Worm (Caenorhabditis elegans) whole organism, L2 larva: ENCODE measurements around the gene npr-7.

Experiments
- C34F6.9 ChIP-seq: fragments of 150-350 bp; optimal IDR thresholded peaks from 2 replicates; lab custom pipeline; 2014; ENCODE audit warnings: missing biosample characterization, missing genetic modification characterization
- F13H6.1 ChIP-seq: sonication (generic microtip); optimal IDR thresholded peaks from 2 replicates; lab custom pipeline; 2016; ENCODE audit warnings: missing genetic modification characterization, missing compliant biosample characterization
- Y55F3AM.14 ChIP-seq: fragments of 200-800 bp; sonication (Bioruptor generic); optimal IDR thresholded peaks from 2 replicates; lab custom pipeline; 2018; ENCODE audit warnings: mild to moderate bottlenecking, missing genetic modification characterization, missing compliant biosample characterization
- alr-1 ChIP-seq: fragments of 150-350 bp; optimal IDR thresholded peaks from 2 replicates; lab custom pipeline; 2014; ENCODE audit warnings: missing biosample characterization, missing genetic modification characterization
- aly-2 ChIP-seq: fragments of 150-350 bp; optimal IDR thresholded peaks from 2 replicates; lab custom pipeline; 2014; ENCODE audit warnings: missing biosample characterization, missing genetic modification characterization
- ama-1 ChIP-seq: fragments of 150-350 bp; optimal IDR thresholded peaks from 2 replicates; lab custom pipeline; 2018; ENCODE audit warnings: inconsistent platforms
- blmp-1 ChIP-seq: sonication (generic microtip); optimal IDR thresholded peaks from 2 replicates; lab custom pipeline; 2017; ENCODE audit warnings: missing genetic modification characterization, mild to moderate bottlenecking, missing compliant biosample characterization, antibody characterized with exemption, moderate library complexity; ENCODE audit not compliant: insufficient read depth
- ceh-16 ChIP-seq: fragments of 150-350 bp; optimal IDR thresholded peaks from 2 replicates; lab custom pipeline; 2014; ENCODE audit warnings: missing biosample characterization, missing genetic modification characterization
- ceh-82 ChIP-seq: fragments of 150-350 bp; optimal IDR thresholded peaks from 2 replicates; lab custom pipeline; 2014; ENCODE audit warnings: missing biosample characterization, missing genetic modification characterization
- dmd-4 ChIP-seq: sonication (generic microtip); optimal IDR thresholded peaks from 2 replicates; lab custom pipeline; 2017; ENCODE audit warnings: missing biosample characterization, missing genetic modification characterization
- egl-27 ChIP-seq: sonication (generic microtip); optimal IDR thresholded peaks from 3 replicates; lab custom pipeline; 2017; ENCODE audit warnings: missing biosample characterization, missing genetic modification reagents, missing genetic modification characterization
- elt-1 ChIP-seq: fragments of 150-350 bp; optimal IDR thresholded peaks from 2 replicates; lab custom pipeline; 2014; ENCODE audit warnings: missing biosample characterization, missing genetic modification characterization
- elt-3 ChIP-seq: sonication (generic microtip); optimal IDR thresholded peaks from 2 replicates; lab custom pipeline; 2017; ENCODE audit warnings: missing biosample characterization, missing genetic modification characterization
- fos-1 ChIP-seq: fragments of 150-350 bp; optimal IDR thresholded peaks from 2 replicates; lab custom pipeline; 2014; ENCODE audit warnings: missing biosample characterization, missing genetic modification characterization
- gmeb-1 ChIP-seq: fragments of 150-350 bp; optimal IDR thresholded peaks from 2 replicates; lab custom pipeline; 2014; ENCODE audit warnings: missing biosample characterization, missing genetic modification characterization
- lin-11 ChIP-seq: fragments of 150-350 bp; sonication (generic microtip); optimal IDR thresholded peaks from 2 replicates; lab custom pipeline; 2014; ENCODE audit warnings: missing biosample characterization, missing genetic modification characterization, inconsistent platforms, mixed read lengths
- lin-39 ChIP-seq: fragments of 150-350 bp; optimal IDR thresholded peaks from 2 replicates; lab custom pipeline; 2014; ENCODE audit warnings: missing biosample characterization, missing genetic modification reagents, missing genetic modification characterization
- lsy-2 ChIP-seq, 2 experiments: fragments of 150-350 bp in 1 of 2; sonication (generic microtip) in 1 of 2; optimal IDR thresholded peaks; 2 replicates each; lab custom pipeline; 2014 to 2017; ENCODE audit warnings: missing biosample characterization in 2 of 2, missing genetic modification characterization in 2 of 2
- mab-5 ChIP-seq: fragments of 150-350 bp; optimal IDR thresholded peaks from 2 replicates; lab custom pipeline; 2014; ENCODE audit warnings: missing biosample characterization, missing genetic modification characterization
- nhr-10 ChIP-seq: sonication (generic microtip); optimal IDR thresholded peaks from 2 replicates; lab custom pipeline; 2017; ENCODE audit warnings: missing biosample characterization, missing genetic modification characterization
- nhr-11 ChIP-seq: fragments of 150-350 bp; optimal IDR thresholded peaks from 2 replicates; lab custom pipeline; 2014; ENCODE audit warnings: missing biosample characterization, missing genetic modification characterization
- nhr-12 ChIP-seq: fragments of 150-350 bp; optimal IDR thresholded peaks from 2 replicates; lab custom pipeline; 2014; ENCODE audit warnings: missing biosample characterization, missing genetic modification characterization
- nhr-129 ChIP-seq: fragments of 150-350 bp; optimal IDR thresholded peaks from 2 replicates; lab custom pipeline; 2014; ENCODE audit warnings: missing biosample characterization, missing genetic modification characterization
- nhr-21 ChIP-seq: fragments of 150-350 bp; optimal IDR thresholded peaks from 2 replicates; lab custom pipeline; 2014; ENCODE audit warnings: missing biosample characterization, missing genetic modification characterization
- nhr-23 ChIP-seq: fragments of 150-350 bp; optimal IDR thresholded peaks from 2 replicates; lab custom pipeline; 2014; ENCODE audit warnings: missing biosample characterization, missing genetic modification reagents, missing genetic modification characterization
- nhr-237 ChIP-seq: fragments of 150-350 bp; optimal IDR thresholded peaks from 2 replicates; lab custom pipeline; 2014; ENCODE audit warnings: missing biosample characterization, missing genetic modification characterization
- nhr-25 ChIP-seq: fragments of 150-350 bp; sonication (generic microtip); optimal IDR thresholded peaks from 3 replicates; lab custom pipeline; 2014; ENCODE audit warnings: missing biosample characterization, missing genetic modification characterization
- nhr-77 ChIP-seq: fragments of 150-350 bp; optimal IDR thresholded peaks from 2 replicates; lab custom pipeline; 2014; ENCODE audit warnings: missing biosample characterization, missing genetic modification characterization
- peb-1 ChIP-seq: fragments of 150-350 bp; optimal IDR thresholded peaks from 2 replicates; lab custom pipeline; 2014; ENCODE audit warnings: missing biosample characterization, missing genetic modification characterization
- sem-4 ChIP-seq: fragments of 150-350 bp; optimal IDR thresholded peaks from 2 replicates; lab custom pipeline; 2014; ENCODE audit warnings: missing biosample characterization, missing genetic modification reagents, missing genetic modification characterization
- skn-1 ChIP-seq: sonication (generic microtip); optimal IDR thresholded peaks from 2 replicates; lab custom pipeline; 2017; ENCODE audit warnings: missing biosample characterization, missing genetic modification characterization
- sma-9 ChIP-seq, 2 experiments: fragments of 150-350 bp in 1 of 2; sonication (generic microtip) in 1 of 2; optimal IDR thresholded peaks; 2 replicates each; lab custom pipeline; 2014 to 2016; ENCODE audit warnings: missing genetic modification characterization in 2 of 2, mild to moderate bottlenecking in 1 of 2, missing biosample characterization in 1 of 2, missing compliant biosample characterization in 1 of 2, missing genetic modification reagents in 1 of 2, moderate library complexity in 1 of 2
- snpc-4 ChIP-seq: fragments of 150-350 bp; optimal IDR thresholded peaks from 2 replicates; lab custom pipeline; 2014; ENCODE audit warnings: missing biosample characterization, missing genetic modification characterization
- unc-39 ChIP-seq: fragments of 150-350 bp; optimal IDR thresholded peaks from 2 replicates; lab custom pipeline; 2014; ENCODE audit warnings: missing biosample characterization, missing genetic modification characterization
- unc-62 ChIP-seq: fragments of 150-350 bp; optimal IDR thresholded peaks from 2 replicates; lab custom pipeline; 2014; ENCODE audit warnings: missing biosample characterization, missing genetic modification reagents, missing genetic modification characterization
- ztf-1 ChIP-seq: fragments of 200-800 bp; sonication (Bioruptor generic); conservative IDR thresholded peaks from 2 replicates; pipeline ENCODE4 v1.3.6; 2022; ENCODE audit warnings: missing genetic modification characterization, missing compliant biosample characterization

The npr-7 gene

ce11 chrX:9296591-9296990 lies 22.4 kb downstream of the npr-7 start, which contains the start of gene gly-13 (continued):
- TF ChIP-seq sma-9 (GFP tag; optimal IDR thresholded peaks at IDR 0.05; lab: Kevin White, UChicago) (no peak), sma-9 (tag; optimal IDR thresholded peaks at IDR 0.05; lab: Kevin White, UChicago) (no peak), nhr-25 (tag; lab: Kevin White, UChicago) (peak; percentile 35), gmeb-1 (tag; lab: Kevin White, UChicago) (no peak), peb-1 (tag; lab: Kevin White, UChicago) (no peak), nhr-23 (tag; lab: Kevin White, UChicago) (no peak), nhr-10 (tag; lab: Kevin White, UChicago) (no peak), C34F6.9 (tag; lab: Kevin White, UChicago) (no peak), lin-11 (tag; lab: Kevin White, UChicago) (peak; percentile 28), elt-1 (tag; lab: Kevin White, UChicago) (no peak), Y55F3AM.14 (GFP tag; lab: Kevin White, UChicago) (no peak), unc-62 (GFP tag; lab: Kevin White, UChicago) (no peak), ama-1 (no peak), nhr-11 (tag; lab: Kevin White, UChicago) (no peak)

- TF ChIP-seq F13H6.1 = no peak
- peak; percentile 20 for TF ChIP-seq sma-9 (GFP tag; optimal IDR thresholded peaks at IDR 0.05; lab: Kevin White, UChicago)
- no peak for TF ChIP-seq sma-9 (tag; optimal IDR thresholded peaks at IDR 0.05; lab: Kevin White, UChicago)
- TF ChIP-seq ceh-16 (tag; lab: Kevin White, UChicago) = no peak
- TF ChIP-seq nhr-129 (tag; lab: Kevin White, UChicago) = no peak
- TF ChIP-seq sem-4 (tag; lab: Kevin White, UChicago) = no peak
- no peak for TF ChIP-seq peb-1 (tag; lab: Kevin White, UChicago)
- TF ChIP-seq nhr-10 (tag; lab: Kevin White, UChicago) = no peak
- no peak for TF ChIP-seq lsy-2 (tag; optimal IDR thresholded peaks at IDR 0.05; lab: Kevin White, UChicago)
- no peak for TF ChIP-seq egl-27
- TF ChIP-seq C34F6.9 (tag; lab: Kevin White, UChicago) = no peak
- TF ChIP-seq dmd-4 (tag; lab: Kevin White, UChicago) = no peak
- TF ChIP-seq fos-1 = peak; percentile 89
Measured at ce11 chrX:9295471-9295870, 23.5 kb downstream of the npr-7 start.

DNA sequence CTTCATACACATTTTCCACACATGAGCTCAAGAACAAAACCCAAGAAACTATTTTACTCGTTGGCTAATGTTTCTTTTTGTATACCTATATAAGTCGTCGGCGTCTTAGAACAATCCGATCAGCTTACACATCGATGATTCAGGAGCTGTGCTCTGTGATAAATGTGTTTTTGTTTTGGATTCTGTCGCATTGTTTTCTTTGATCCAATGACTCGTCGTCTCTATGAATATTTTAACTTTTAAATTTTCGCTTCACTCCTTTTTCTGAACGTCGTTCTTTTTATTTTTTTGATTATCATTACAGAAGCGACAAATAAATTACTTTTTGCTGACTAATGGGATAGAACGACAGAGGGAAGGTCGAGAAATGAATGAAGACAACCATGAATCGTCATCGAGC lies 27.6 kb downstream of the npr-7 start, which contains the start of gene B0416.3:
Gene B0416.3 (plus strand): TSS at position 301 of the 400 bp plus-strand sequence.
- TF ChIP-seq blmp-1 = no peak
- no peak for TF ChIP-seq elt-3 (tag; lab: Kevin White, UChicago)
- no peak for TF ChIP-seq snpc-4
- no peak for TF ChIP-seq egl-27
- no peak for TF ChIP-seq ceh-16 (tag; lab: Kevin White, UChicago)
- TF ChIP-seq fos-1 = no peak
- TF ChIP-seq elt-1 (tag; lab: Kevin White, UChicago) = no peak
- TF ChIP-seq nhr-237 = no peak
- no peak for TF ChIP-seq nhr-11 (tag; lab: Kevin White, UChicago)
- no peak for TF ChIP-seq F13H6.1
- TF ChIP-seq nhr-129 (tag; lab: Kevin White, UChicago) = no peak
- no peak for TF ChIP-seq Y55F3AM.14 (GFP tag; lab: Kevin White, UChicago)
- no peak for TF ChIP-seq gmeb-1 (tag; lab: Kevin White, UChicago)
- TF ChIP-seq dmd-4 (tag; lab: Kevin White, UChicago) = no peak
- TF ChIP-seq aly-2 = no peak
- TF ChIP-seq nhr-21 (tag; lab: Kevin White, UChicago) = no peak
- no peak for TF ChIP-seq ama-1
- TF ChIP-seq nhr-12 = no peak
- TF ChIP-seq, all 48 proteins: peak for 0

- TF ChIP-seq C34F6.9 (tag; lab: Kevin White, UChicago) (no peak), nhr-10 (tag; lab: Kevin White, UChicago) (no peak), nhr-129 (tag; lab: Kevin White, UChicago) (no peak), ztf-1 (GFP tag; lab: Robert Waterston, UW) (no peak), sem-4 (tag; lab: Kevin White, UChicago) (no peak), ceh-82 (tag; lab: Kevin White, UChicago) (no peak), nhr-237 (no peak), skn-1 (tag; lab: Kevin White, UChicago) (no peak), mab-5 (tag; lab: Kevin White, UChicago) (no peak), lin-39 (tag; lab: Kevin White, UChicago) (no peak), dmd-4 (tag; lab: Kevin White, UChicago) (no peak), nhr-12 (no peak), elt-1 (tag; lab: Kevin White, UChicago) (no peak), nhr-23 (tag; lab: Kevin White, UChicago) (no peak), egl-27 (no peak), unc-39 (tag; lab: Kevin White, UChicago) (no peak), elt-3 (tag; lab: Kevin White, UChicago) (no peak), lsy-2 (tag; optimal IDR thresholded peaks at IDR 0.05; lab: Kevin White, UChicago) (no peak), nhr-77 (tag; lab: Kevin White, UChicago) (no peak), alr-1 (tag; lab: Kevin White, UChicago) (no peak)
Measured at ce11 chrX:9283026-9283425, 36.0 kb downstream of the npr-7 start, which contains the start of gene B0416.11. B0416.11 (minus strand) TSS chrX:9283126.
